Worm (Caenorhabditis elegans) whole organism, L2 larva: Measurements from ENCODE around the gene T11F9.21.
"Not testable (repeated sequence)": the region's sequence is repeated elsewhere in the genome, so short reads cannot be mapped to it uniquely, and the experiment has no call there.

ENCODE experiments used
- F13H6.1 ChIP-seq: sonication (generic microtip); optimal IDR thresholded peaks from 2 replicates; lab custom pipeline; 2016; ENCODE audit warnings: missing genetic modification characterization, missing compliant biosample characterization
- R02D3.7 ChIP-seq: fragments of 150-350 bp; optimal IDR thresholded peaks from 2 replicates; lab custom pipeline; 2014; ENCODE audit warnings: missing biosample characterization, missing genetic modification characterization
- ZK546.5 ChIP-seq: sonication (generic microtip); optimal IDR thresholded peaks from 2 replicates; lab custom pipeline; 2017; ENCODE audit warnings: missing biosample characterization, missing genetic modification characterization
- alr-1 ChIP-seq: fragments of 150-350 bp; optimal IDR thresholded peaks from 2 replicates; lab custom pipeline; 2014; ENCODE audit warnings: missing biosample characterization, missing genetic modification characterization
- ama-1 ChIP-seq: fragments of 150-350 bp; optimal IDR thresholded peaks from 2 replicates; lab custom pipeline; 2018; ENCODE audit warnings: inconsistent platforms
- blmp-1 ChIP-seq: sonication (generic microtip); optimal IDR thresholded peaks from 2 replicates; lab custom pipeline; 2017; ENCODE audit warnings: missing genetic modification characterization, mild to moderate bottlenecking, missing compliant biosample characterization, antibody characterized with exemption, moderate library complexity; ENCODE audit not compliant: insufficient read depth
- ceh-16 ChIP-seq: fragments of 150-350 bp; optimal IDR thresholded peaks from 2 replicates; lab custom pipeline; 2014; ENCODE audit warnings: missing biosample characterization, missing genetic modification characterization
- ceh-82 ChIP-seq: fragments of 150-350 bp; optimal IDR thresholded peaks from 2 replicates; lab custom pipeline; 2014; ENCODE audit warnings: missing biosample characterization, missing genetic modification characterization
- crh-2 ChIP-seq: sonication (generic microtip); optimal IDR thresholded peaks from 2 replicates; lab custom pipeline; 2017; ENCODE audit warnings: missing biosample characterization, missing genetic modification characterization
- egl-27 ChIP-seq: sonication (generic microtip); optimal IDR thresholded peaks from 3 replicates; lab custom pipeline; 2017; ENCODE audit warnings: missing biosample characterization, missing genetic modification reagents, missing genetic modification characterization
- elt-1 ChIP-seq: fragments of 150-350 bp; optimal IDR thresholded peaks from 2 replicates; lab custom pipeline; 2014; ENCODE audit warnings: missing biosample characterization, missing genetic modification characterization
- elt-3 ChIP-seq: sonication (generic microtip); optimal IDR thresholded peaks from 2 replicates; lab custom pipeline; 2017; ENCODE audit warnings: missing biosample characterization, missing genetic modification characterization
- fos-1 ChIP-seq: fragments of 150-350 bp; optimal IDR thresholded peaks from 2 replicates; lab custom pipeline; 2014; ENCODE audit warnings: missing biosample characterization, missing genetic modification characterization
- lin-11 ChIP-seq: fragments of 150-350 bp; sonication (generic microtip); optimal IDR thresholded peaks from 2 replicates; lab custom pipeline; 2014; ENCODE audit warnings: missing biosample characterization, missing genetic modification characterization, inconsistent platforms, mixed read lengths
- lin-39 ChIP-seq: fragments of 150-350 bp; optimal IDR thresholded peaks from 2 replicates; lab custom pipeline; 2014; ENCODE audit warnings: missing biosample characterization, missing genetic modification reagents, missing genetic modification characterization
- mab-5 ChIP-seq: fragments of 150-350 bp; optimal IDR thresholded peaks from 2 replicates; lab custom pipeline; 2014; ENCODE audit warnings: missing biosample characterization, missing genetic modification characterization
- mbf-1 ChIP-seq: sonication (generic microtip); optimal IDR thresholded peaks from 2 replicates; lab custom pipeline; 2017; ENCODE audit warnings: missing biosample characterization, missing genetic modification characterization
- nhr-10 ChIP-seq: sonication (generic microtip); optimal IDR thresholded peaks from 2 replicates; lab custom pipeline; 2017; ENCODE audit warnings: missing biosample characterization, missing genetic modification characterization
- nhr-11 ChIP-seq: fragments of 150-350 bp; optimal IDR thresholded peaks from 2 replicates; lab custom pipeline; 2014; ENCODE audit warnings: missing biosample characterization, missing genetic modification characterization
- nhr-12 ChIP-seq: fragments of 150-350 bp; optimal IDR thresholded peaks from 2 replicates; lab custom pipeline; 2014; ENCODE audit warnings: missing biosample characterization, missing genetic modification characterization
- nhr-129 ChIP-seq: fragments of 150-350 bp; optimal IDR thresholded peaks from 2 replicates; lab custom pipeline; 2014; ENCODE audit warnings: missing biosample characterization, missing genetic modification characterization
- nhr-23 ChIP-seq: fragments of 150-350 bp; optimal IDR thresholded peaks from 2 replicates; lab custom pipeline; 2014; ENCODE audit warnings: missing biosample characterization, missing genetic modification reagents, missing genetic modification characterization
- nhr-237 ChIP-seq: fragments of 150-350 bp; optimal IDR thresholded peaks from 2 replicates; lab custom pipeline; 2014; ENCODE audit warnings: missing biosample characterization, missing genetic modification characterization
- nhr-25 ChIP-seq: fragments of 150-350 bp; sonication (generic microtip); optimal IDR thresholded peaks from 3 replicates; lab custom pipeline; 2014; ENCODE audit warnings: missing biosample characterization, missing genetic modification characterization
- nhr-6 ChIP-seq: fragments of 150-350 bp; optimal IDR thresholded peaks from 2 replicates; lab custom pipeline; 2014; ENCODE audit warnings: missing biosample characterization, missing genetic modification characterization
- peb-1 ChIP-seq: fragments of 150-350 bp; optimal IDR thresholded peaks from 2 replicates; lab custom pipeline; 2014; ENCODE audit warnings: missing biosample characterization, missing genetic modification characterization
- skn-1 ChIP-seq: sonication (generic microtip); optimal IDR thresholded peaks from 2 replicates; lab custom pipeline; 2017; ENCODE audit warnings: missing biosample characterization, missing genetic modification characterization
- sma-3 ChIP-seq: sonication (generic microtip); optimal IDR thresholded peaks from 2 replicates; lab custom pipeline; 2016; ENCODE audit warnings: missing genetic modification reagents, missing genetic modification characterization, missing compliant biosample characterization
- unc-55 ChIP-seq: fragments of 150-350 bp; sonication (generic microtip); optimal IDR thresholded peaks from 3 replicates; lab custom pipeline; 2014; ENCODE audit warnings: missing biosample characterization, missing genetic modification reagents, missing genetic modification characterization
- zag-1 ChIP-seq: fragments of 150-350 bp; optimal IDR thresholded peaks from 2 replicates; lab custom pipeline; 2014; ENCODE audit warnings: missing biosample characterization, missing genetic modification characterization
- ztf-1 ChIP-seq: fragments of 200-800 bp; sonication (Bioruptor generic); conservative IDR thresholded peaks from 2 replicates; pipeline ENCODE4 v1.3.6; 2022; ENCODE audit warnings: missing genetic modification characterization, missing compliant biosample characterization
- ztf-4 ChIP-seq: fragments of 150-350 bp; optimal IDR thresholded peaks from 2 replicates; lab custom pipeline; 2014; ENCODE audit warnings: missing biosample characterization, missing genetic modification characterization

T11F9.21 gene

ce11 chrV:11472209-11472608 lies 20.3 kb upstream of the T11F9.21 start, which contains the start of the genes nas-20 and nas-21:
Gene nas-20, minus strand, starts transcription at chrV:11472309.
Gene nas-21, plus strand, starts transcription at chrV:11472564.
- TF ChIP-seq sma-3 (GFP tag; lab: Kevin White, UChicago) (no peak), lin-39 (tag; lab: Kevin White, UChicago) (no peak), egl-27 (tag; lab: Kevin White, UChicago) (no peak), ztf-4 (tag; lab: Kevin White, UChicago) (no peak), mab-5 (tag; lab: Kevin White, UChicago) (no peak), nhr-10 (tag; lab: Kevin White, UChicago) (no peak), ceh-82 (tag; lab: Kevin White, UChicago) (no peak), zag-1 (no peak)
- TF ChIP-seq, all 48 proteins: peak for 0

ce11 chrV:11474399-11474798 lies 18.2 kb upstream of the T11F9.21 start, which contains the start of gene nas-22:
Gene nas-22, plus strand, starts transcription at chrV:11474699.
- TF ChIP-seq F13H6.1 (tag; lab: Kevin White, UChicago) (no peak), nhr-237 (tag; lab: Kevin White, UChicago) (no peak), egl-27 (tag; lab: Kevin White, UChicago) (no peak), crh-2 (no peak)

- not testable (repeated sequence) for TF ChIP-seq peb-1, F13H6.1, lin-11 (tag; lab: Kevin White, UChicago)
Measured at ce11 chrV:11475638-11476037, 16.9 kb upstream of the T11F9.21 start, which contains the start of gene T11F9.7. Gene T11F9.7, plus strand, starts transcription at chrV:11475938.

ce11 chrV:11479406-11479805 lies 13.2 kb upstream of the T11F9.21 start, which contains the start of gene T11F9.22:
Gene T11F9.22, plus strand, starts transcription at chrV:11479706.
- TF ChIP-seq ceh-82 (tag; lab: Kevin White, UChicago) (no peak), blmp-1 (tag; lab: Kevin White, UChicago) (no peak), nhr-12 (no peak), skn-1 (tag; lab: Kevin White, UChicago) (no peak), ama-1 (lab: Kevin White, UChicago) (no peak), nhr-10 (tag; lab: Kevin White, UChicago) (no peak), lin-39 (tag; lab: Kevin White, UChicago) (no peak), nhr-6 (no peak), F13H6.1 (tag; lab: Kevin White, UChicago) (no peak)

- not testable (repeated sequence) for TF ChIP-seq R02D3.7; mbf-1; elt-3 (tag; lab: Kevin White, UChicago)
- TF ChIP-seq, all 48 proteins: peak for 0; not testable (repeated sequence) for 48
Measured at ce11 chrV:11480734-11481133, 11.8 kb upstream of the T11F9.21 start, which contains the start of gene T11F9.14. Gene T11F9.14, minus strand, starts transcription at chrV:11480834.

ce11 chrV:11483580-11484092 lies 8.9 kb upstream of the T11F9.21 start, which contains the start of gene col-157:
Gene col-157, plus strand, starts transcription at chrV:11484042.
- TF ChIP-seq nhr-11, mab-5, ceh-82 (tag; lab: Kevin White, UChicago): not testable (repeated sequence)
- TF ChIP-seq, all 48 proteins: peak for 0; not testable (repeated sequence) for 48

- TF ChIP-seq nhr-237 (tag; lab: Kevin White, UChicago) (no peak), ZK546.5 (tag; lab: Kevin White, UChicago) (no peak), ceh-16 (no peak), crh-2 (no peak), fos-1 (tag; lab: Kevin White, UChicago) (no peak), nhr-129 (no peak), nhr-25 (tag; lab: Kevin White, UChicago) (no peak), unc-55 (GFP tag; lab: Kevin White, UChicago) (no peak), ztf-1 (GFP tag; lab: Robert Waterston, UW) (no peak), elt-1 (tag; lab: Kevin White, UChicago) (no peak), nhr-23 (tag; lab: Kevin White, UChicago) (no peak), alr-1 (no peak), nhr-10 (tag; lab: Kevin White, UChicago) (no peak), blmp-1 (tag; lab: Kevin White, UChicago) (no peak), elt-3 (tag; lab: Kevin White, UChicago) (no peak), ama-1 (lab: Kevin White, UChicago) (no peak)
Measured at ce11 chrV:11484404-11484803, 8.2 kb upstream of the T11F9.21 start.
